Worm (Caenorhabditis elegans): ENCODE data around the gene ZC21.10.

Gene ZC21.10

DNA sequence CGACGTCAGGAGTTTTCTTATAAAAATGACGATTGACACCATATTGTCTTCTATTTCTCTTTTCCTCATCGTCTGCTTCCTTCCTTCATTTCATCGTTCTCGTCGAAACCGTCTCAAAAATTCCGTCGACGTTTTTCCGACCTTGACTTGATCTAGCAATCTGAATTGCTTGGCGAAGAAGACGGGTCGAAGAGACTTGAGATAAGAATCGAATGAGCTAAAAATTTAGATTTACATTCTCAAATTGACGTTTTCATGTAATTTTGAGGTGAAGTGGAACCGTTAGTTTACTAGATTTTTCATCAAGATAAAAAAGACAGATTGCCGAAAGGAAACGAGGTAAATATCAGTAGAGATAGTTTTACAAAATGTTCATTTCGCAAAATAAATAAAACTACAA, 47.7 kb downstream of the ZC21.10 start:
- TF ChIP-seq nhr-77 (tag; optimal IDR thresholded peaks at IDR 0.05) (no peak), nhr-25 (tag; optimal IDR thresholded peaks at IDR 0.05) (peak; percentile 64), elt-1 (tag; optimal IDR thresholded peaks at IDR 0.05) (peak; percentile 97), nhr-23 (tag; optimal IDR thresholded peaks at IDR 0.05) (peak; percentile 7)

ce11 chrIII:8578381-8578780, 48.5 kb downstream of the ZC21.10 start:
- TF ChIP-seq eor-1 (tag; optimal IDR thresholded peaks at IDR 0.05) (no peak), ztf-11 (tag; optimal IDR thresholded peaks at IDR 0.05) (no peak), ceh-9 (tag; optimal IDR thresholded peaks at IDR 0.05) (no peak), lin-15B (tag; optimal IDR thresholded peaks at IDR 0.05) (no peak), elt-3 (tag; optimal IDR thresholded peaks at IDR 0.05) (no peak), elt-2 (tag; optimal IDR thresholded peaks at IDR 0.05) (no peak), lin-39 (tag; optimal IDR thresholded peaks at IDR 0.05) (no peak), jun-1 (tag; optimal IDR thresholded peaks at IDR 0.05) (no peak), ZK546.5 (tag; optimal IDR thresholded peaks at IDR 0.05) (no peak), elt-1 (tag; optimal IDR thresholded peaks at IDR 0.05) (peak; percentile 80), nhr-25 (tag; optimal IDR thresholded peaks at IDR 0.05) (peak; percentile 10)

ce11 chrIII:8579367-8579766, 49.5 kb downstream of the ZC21.10 start:
- TF ChIP-seq nhr-76 (tag; optimal IDR thresholded peaks at IDR 0.05) (no peak), unc-62 (GFP tag; optimal IDR thresholded peaks at IDR 0.05) (no peak), elt-2 (tag; optimal IDR thresholded peaks at IDR 0.05) (no peak), nhr-25 (tag; optimal IDR thresholded peaks at IDR 0.05) (peak; percentile 83), nhr-23 (tag; optimal IDR thresholded peaks at IDR 0.05) (peak; percentile 11), ceh-82 (tag; optimal IDR thresholded peaks at IDR 0.05) (no peak), nhr-12 (tag; optimal IDR thresholded peaks at IDR 0.05) (no peak), nhr-237 (tag; optimal IDR thresholded peaks at IDR 0.05) (no peak)

- TF ChIP-seq daf-12 (tag; optimal IDR thresholded peaks at IDR 0.05) (no peak), nhr-25 (tag; optimal IDR thresholded peaks at IDR 0.05) (no peak), pqm-1 (tag; optimal IDR thresholded peaks at IDR 0.05) (no peak), unc-39 (tag; optimal IDR thresholded peaks at IDR 0.05) (no peak), eor-1 (tag; optimal IDR thresholded peaks at IDR 0.05) (no peak), ceh-82 (tag; optimal IDR thresholded peaks at IDR 0.05) (no peak), ztf-11 (tag; optimal IDR thresholded peaks at IDR 0.05) (no peak), lin-39 (tag; optimal IDR thresholded peaks at IDR 0.05) (no peak), fos-1 (tag; optimal IDR thresholded peaks at IDR 0.05) (no peak), nhr-77 (tag; optimal IDR thresholded peaks at IDR 0.05) (no peak), nhr-23 (tag; optimal IDR thresholded peaks at IDR 0.05) (no peak), fkh-10 (GFP tag; optimal IDR thresholded peaks at IDR 0.05) (no peak), ceh-16 (tag; optimal IDR thresholded peaks at IDR 0.05) (no peak), unc-62 (GFP tag; optimal IDR thresholded peaks at IDR 0.05) (no peak), pha-4 (tag; optimal IDR thresholded peaks at IDR 0.05) (no peak), egl-5 (tag; optimal IDR thresholded peaks at IDR 0.05) (no peak), ceh-9 (tag; optimal IDR thresholded peaks at IDR 0.05) (no peak), ztf-4 (tag; optimal IDR thresholded peaks at IDR 0.05) (no peak), mml-1 (tag; optimal IDR thresholded peaks at IDR 0.05) (no peak), nhr-67 (tag; optimal IDR thresholded peaks at IDR 0.05) (no peak)
Observed at ce11 chrIII:8580802-8581201, 50.9 kb downstream of the ZC21.10 start, which contains the start of gene doxa-1. doxa-1 (plus strand) TSS chrIII:8581102.
